Worm (Caenorhabditis elegans) whole organism, early embryonic: ENCODE measurements around the gene Y57G11C.1130.

Source experiments
- B0310.2 ChIP-seq: sonication (generic microtip); optimal IDR thresholded peaks from 2 replicates; lab custom pipeline; 2016; ENCODE audit warnings: mild to moderate bottlenecking, missing genetic modification characterization, missing compliant biosample characterization
- F13C5.2 ChIP-seq: sonication (generic microtip); optimal IDR thresholded peaks from 2 replicates; lab custom pipeline; 2017; ENCODE audit warnings: mild to moderate bottlenecking, missing genetic modification characterization, inconsistent platforms, missing compliant biosample characterization
- aly-1 ChIP-seq: sonication (generic microtip); optimal IDR thresholded peaks from 2 replicates; lab custom pipeline; 2016; ENCODE audit warnings: missing genetic modification characterization, missing compliant biosample characterization
- ceh-13 ChIP-seq: fragments of 200-800 bp; sonication (Bioruptor generic); optimal IDR thresholded peaks from 2 replicates; lab custom pipeline; 2018; ENCODE audit warnings: mild to moderate bottlenecking, missing genetic modification characterization, missing compliant biosample characterization
- ceh-36 ChIP-seq: sonication (generic microtip); optimal IDR thresholded peaks from 2 replicates; lab custom pipeline; 2016; ENCODE audit warnings: missing genetic modification characterization, inconsistent platforms, missing compliant biosample characterization
- ets-7 ChIP-seq: sonication (generic microtip); optimal IDR thresholded peaks from 2 replicates; lab custom pipeline; 2016; ENCODE audit warnings: missing genotype, missing genetic modification characterization, missing compliant biosample characterization
- flt-1 ChIP-seq: fragments of 200-800 bp; sonication (Bioruptor generic); IDR thresholded peaks from 2 replicates; pipeline ENCODE4 v1.3.6; 2022; ENCODE audit warnings: missing genetic modification characterization, missing compliant biosample characterization
- hmbx-1 ChIP-seq: sonication (generic microtip); optimal IDR thresholded peaks from 2 replicates; lab custom pipeline; 2016; ENCODE audit warnings: mild to moderate bottlenecking, missing genetic modification characterization, missing compliant biosample characterization
- hnd-1 ChIP-seq: sonication (generic microtip); optimal IDR thresholded peaks from 2 replicates; lab custom pipeline; 2016; ENCODE audit warnings: missing genetic modification characterization, missing compliant biosample characterization
- pes-1 ChIP-seq: fragments of 200-800 bp; sonication (Bioruptor generic); IDR thresholded peaks from 2 replicates; pipeline ENCODE4 v1.3.6; 2022; ENCODE audit warnings: missing genetic modification reagents, missing genetic modification characterization, missing compliant biosample characterization
- scrt-1 ChIP-seq: fragments of 200-800 bp; sonication (Bioruptor generic); IDR thresholded peaks from 2 replicates; pipeline ENCODE4 v1.3.6; 2022; ENCODE audit warnings: missing genetic modification characterization, missing compliant biosample characterization
- sea-1 ChIP-seq: fragments of 200-800 bp; sonication (Bioruptor generic); conservative IDR thresholded peaks from 2 replicates; pipeline ENCODE4 v1.3.6; 2022; ENCODE audit warnings: missing genetic modification characterization, missing compliant biosample characterization
- tbx-11 ChIP-seq: fragments of 200-800 bp; sonication (Bioruptor generic); IDR thresholded peaks from 2 replicates; pipeline ENCODE4 v1.3.6; 2022; ENCODE audit warnings: missing genetic modification characterization, missing compliant biosample characterization
- tbx-37 ChIP-seq: fragments of 200-800 bp; sonication (Bioruptor generic); conservative IDR thresholded peaks from 2 replicates; pipeline ENCODE4 v1.3.6; 2022; ENCODE audit warnings: missing genetic modification reagents, missing genetic modification characterization, missing compliant biosample characterization
- tra-4 ChIP-seq: sonication (generic microtip); optimal IDR thresholded peaks from 2 replicates; lab custom pipeline; 2017; ENCODE audit warnings: missing genetic modification characterization, missing compliant biosample characterization

Gene Y57G11C.1130

DNA sequence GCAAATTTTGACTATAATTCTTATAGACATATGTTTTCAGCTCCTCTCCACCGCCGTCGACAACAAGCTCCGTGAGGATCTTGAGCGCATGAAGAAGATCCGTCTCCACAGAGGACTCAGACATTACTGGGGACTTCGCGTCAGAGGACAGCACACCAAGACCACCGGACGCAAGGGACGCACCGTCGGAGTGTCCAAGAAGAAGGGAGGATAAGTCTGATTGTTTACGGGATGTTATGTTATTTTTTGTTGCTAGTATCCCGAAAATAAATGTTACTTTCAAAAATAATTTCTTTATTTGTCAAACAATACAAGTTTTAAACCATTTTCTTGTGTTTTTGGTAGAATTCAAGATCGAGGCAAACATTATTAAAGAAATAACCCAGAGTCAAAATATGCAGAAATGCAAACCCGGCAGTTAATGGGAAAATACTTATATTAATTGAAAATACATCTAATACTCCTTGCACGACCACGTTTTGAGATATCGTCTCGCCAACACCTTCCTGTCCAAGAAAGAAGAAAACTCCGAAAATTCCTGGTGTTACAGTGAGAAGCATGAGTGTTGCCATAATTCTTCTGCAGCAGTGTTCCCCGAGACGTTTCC, 43.9 kb downstream of the Y57G11C.1130 start:
- no peak for TF ChIP-seq hmbx-1 (tag; lab: Kevin White, UChicago)
- TF ChIP-seq aly-1 = no peak
- TF ChIP-seq F13C5.2 = no peak
- TF ChIP-seq pes-1 = no peak
- no peak for TF ChIP-seq scrt-1 (GFP tag; lab: Robert Waterston, UW)
- TF ChIP-seq ceh-36 = no peak
- TF ChIP-seq tra-4 (tag; lab: Kevin White, UChicago) = no peak
- no peak for TF ChIP-seq flt-1 (GFP tag; lab: Robert Waterston, UW)
- no peak for TF ChIP-seq tbx-37
- no peak for TF ChIP-seq ets-7 (tag; lab: Kevin White, UChicago)
- TF ChIP-seq sea-1 (GFP tag; lab: Robert Waterston, UW) = no peak
- TF ChIP-seq hnd-1 (tag; lab: Kevin White, UChicago) = no peak
- TF ChIP-seq tbx-11 (GFP tag; lab: Robert Waterston, UW) = no peak
- TF ChIP-seq B0310.2 (tag; lab: Kevin White, UChicago) = no peak
- TF ChIP-seq ceh-13 (GFP tag; lab: Kevin White, UChicago) = no peak

DNA sequence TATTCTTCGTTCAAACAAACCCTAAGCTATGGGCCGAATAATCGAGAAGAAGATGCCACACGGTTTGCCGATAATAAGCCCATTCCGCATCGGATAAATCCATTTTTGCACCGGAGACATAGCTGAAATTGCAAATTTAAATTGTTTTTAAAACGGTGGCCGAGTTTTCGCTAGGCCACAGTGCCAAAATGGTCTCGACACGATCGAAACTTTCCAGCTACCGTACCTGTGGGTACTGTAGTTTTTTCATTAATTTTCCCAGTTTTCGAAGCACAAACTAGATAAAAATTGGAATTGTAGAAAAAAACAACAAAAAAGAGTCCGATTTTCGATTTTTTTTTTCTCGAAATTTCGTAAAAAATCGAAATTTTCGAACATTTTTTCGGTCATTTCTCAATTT, 45.9 kb downstream of the Y57G11C.1130 start:
- TF ChIP-seq pes-1 (no peak), ceh-36 (no peak), ceh-13 (GFP tag; lab: Kevin White, UChicago) (no peak), F13C5.2 (no peak), tra-4 (tag; lab: Kevin White, UChicago) (no peak)

DNA sequence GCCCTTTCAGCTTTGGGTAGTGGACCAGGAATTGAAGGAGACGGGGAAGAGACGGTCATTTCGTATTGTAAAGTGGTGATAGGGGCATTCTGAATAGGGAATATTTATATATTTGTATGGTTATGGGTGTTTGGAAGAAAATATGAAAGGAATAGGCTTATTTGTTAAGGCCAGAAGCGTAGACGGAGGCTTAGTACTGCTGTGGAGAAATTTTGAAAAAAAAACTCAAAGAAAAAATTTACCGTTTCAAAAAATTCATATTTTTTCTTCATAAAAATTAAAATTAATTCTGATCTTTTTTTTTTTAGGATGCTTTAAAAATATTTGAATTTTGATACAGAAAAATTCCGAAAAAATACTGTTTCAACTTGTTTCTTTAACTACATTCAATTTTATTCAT, 46.7 kb downstream of the Y57G11C.1130 start, which contains the start of gene hhat-2:
Gene hhat-2 (minus strand): TSS at position 101 of the 400 bp plus-strand sequence.
- TF ChIP-seq aly-1 (no peak), hmbx-1 (tag; lab: Kevin White, UChicago) (no peak), ets-7 (tag; lab: Kevin White, UChicago) (no peak)
